Fruit fly (Drosophila melanogaster): ENCODE measurements around the gene nerfin-2.

nerfin-2 gene

dm6 chr3R:10048035-10048774 lies 22.7 kb upstream of the nerfin-2 start:
- TF ChIP-seq GATAd (GFP tag; optimal IDR thresholded peaks at IDR 0.05) (no peak), sv (GFP tag; optimal IDR thresholded peaks at IDR 0.05) (peak; percentile 6), Mio (GFP tag; optimal IDR thresholded peaks at IDR 0.05) (no peak), CG32264 (GFP tag; optimal IDR thresholded peaks at IDR 0.05) (no peak), foxo (GFP tag; optimal IDR thresholded peaks at IDR 0.05) (peak in 1 of 2 experiments; percentile 73), Hr78 (GFP tag; optimal IDR thresholded peaks at IDR 0.05) (no peak), OdsH (GFP tag; optimal IDR thresholded peaks at IDR 0.05) (peak; percentile 74), dmrt93B (GFP tag; optimal IDR thresholded peaks at IDR 0.05) (no peak), br (GFP tag; optimal IDR thresholded peaks at IDR 0.05) (peak; percentile 76), lola (GFP tag; optimal IDR thresholded peaks at IDR 0.05) (no peak), fru (GFP tag; optimal IDR thresholded peaks at IDR 0.05) (peak; percentile 69), Myc (optimal IDR thresholded peaks at IDR 0.05) (no peak), HLH106 (tag; optimal IDR thresholded peaks at IDR 0.05) (peak; percentile 69), jim (GFP tag; optimal IDR thresholded peaks at IDR 0.05) (no peak), CrebA (GFP tag; optimal IDR thresholded peaks at IDR 0.05; ENCODE audit: borderline replicate concordance) (no peak), sage (GFP tag; optimal IDR thresholded peaks at IDR 0.05) (no peak), Hnf4 (GFP tag; optimal IDR thresholded peaks at IDR 0.05) (peak; percentile 42), ey (GFP tag; optimal IDR thresholded peaks at IDR 0.05) (peak; percentile 63), woc (GFP tag; optimal IDR thresholded peaks at IDR 0.05) (peak; percentile 69), Rel (GFP tag; optimal IDR thresholded peaks at IDR 0.05) (no peak), Rel (tag; optimal IDR thresholded peaks at IDR 0.05) (no peak), pan (optimal IDR thresholded peaks at IDR 0.05) (no peak), psq (GFP tag; optimal IDR thresholded peaks at IDR 0.05) (peak; percentile 55), N (GFP tag; optimal IDR thresholded peaks at IDR 0.05) (no peak), Dif (GFP tag; optimal IDR thresholded peaks at IDR 0.05; ENCODE audit: partially characterized antibody) (no peak), h (GFP tag; optimal IDR thresholded peaks at IDR 0.05) (peak; percentile 75), Abd-B (GFP tag; optimal IDR thresholded peaks at IDR 0.05) (no peak), brk (GFP tag; optimal IDR thresholded peaks at IDR 0.05) (no peak), dl (GFP tag; optimal IDR thresholded peaks at IDR 0.05; ENCODE audit: insufficient read depth in 1 of 2, partially characterized antibody in 2 of 2) (no peak), Dfd (GFP tag; optimal IDR thresholded peaks at IDR 0.05) (no peak), CG9705 (GFP tag; optimal IDR thresholded peaks at IDR 0.05) (peak; percentile 43), tai (GFP tag; optimal IDR thresholded peaks at IDR 0.05) (no peak), Jra (GFP tag; optimal IDR thresholded peaks at IDR 0.05) (no peak), rgr (GFP tag; optimal IDR thresholded peaks at IDR 0.05) (peak; percentile 68), Vsx2 (GFP tag; optimal IDR thresholded peaks at IDR 0.05; ENCODE audit: partially characterized antibody) (no peak), Hr83 (GFP tag; optimal IDR thresholded peaks at IDR 0.05; ENCODE audit: poor library complexity, severe bottlenecking) (no peak), dsf (GFP tag; optimal IDR thresholded peaks at IDR 0.05; ENCODE audit: borderline replicate concordance) (no peak), Sp1 (GFP tag; optimal IDR thresholded peaks at IDR 0.05) (peak; percentile 76), usp (GFP tag; optimal IDR thresholded peaks at IDR 0.05) (no peak)

- TF ChIP-seq h (GFP tag; optimal IDR thresholded peaks at IDR 0.05) (no peak), dmrt93B (GFP tag; optimal IDR thresholded peaks at IDR 0.05) (no peak), ey (GFP tag; optimal IDR thresholded peaks at IDR 0.05) (no peak), dsf (GFP tag; optimal IDR thresholded peaks at IDR 0.05; ENCODE audit: borderline replicate concordance) (no peak), foxo (GFP tag; optimal IDR thresholded peaks at IDR 0.05) (no peak), N (GFP tag; optimal IDR thresholded peaks at IDR 0.05) (no peak), Hr78 (GFP tag; optimal IDR thresholded peaks at IDR 0.05) (no peak), lola (GFP tag; optimal IDR thresholded peaks at IDR 0.05) (no peak), rgr (GFP tag; optimal IDR thresholded peaks at IDR 0.05) (no peak), Myc (optimal IDR thresholded peaks at IDR 0.05) (no peak), psq (GFP tag; optimal IDR thresholded peaks at IDR 0.05) (no peak), Rel (GFP tag; optimal IDR thresholded peaks at IDR 0.05) (no peak), Rel (tag; optimal IDR thresholded peaks at IDR 0.05) (no peak), dl (GFP tag; optimal IDR thresholded peaks at IDR 0.05; ENCODE audit: insufficient read depth in 1 of 2, partially characterized antibody in 2 of 2) (no peak)
Observed at dm6 chr3R:10048775-10048841, 22.3 kb upstream of the nerfin-2 start, which contains the start of gene CG12811. CG12811 (minus strand) TSS chr3R:10048797.

Measured in whole organism, wandering third instar larva.